Worm (Caenorhabditis elegans): ENCODE measurements around the gene C34H4.1.

DNA sequence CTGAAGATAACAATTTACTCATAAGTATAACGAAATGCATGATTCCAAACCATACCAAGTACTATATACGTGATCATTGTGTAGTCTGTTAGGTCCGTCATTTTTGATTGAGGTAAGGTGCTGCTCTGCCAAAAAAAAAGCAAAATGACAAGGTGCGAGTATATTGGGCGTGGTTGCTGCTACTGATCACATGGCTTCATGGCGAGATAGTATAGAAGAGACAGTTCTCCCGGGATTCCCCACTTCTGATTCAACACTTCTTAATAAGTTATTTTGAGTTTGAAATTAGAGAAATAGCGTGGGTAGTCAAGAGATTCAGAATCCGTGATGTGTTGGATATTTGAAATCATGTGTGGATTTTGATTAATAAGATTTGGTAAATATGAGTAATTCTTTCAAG, 34.2 kb upstream of the C34H4.1 start, which contains the start of gene K03H6.4:
- TF ChIP-seq ama-1 (optimal IDR thresholded peaks at IDR 0.05) (no peak), ceh-90 (tag; optimal IDR thresholded peaks at IDR 0.05) (no peak), ztf-4 (tag; optimal IDR thresholded peaks at IDR 0.05) (no peak), nhr-11 (tag; optimal IDR thresholded peaks at IDR 0.05) (no peak), lsy-2 (tag; optimal IDR thresholded peaks at IDR 0.05) (no peak), jun-1 (tag; optimal IDR thresholded peaks at IDR 0.05) (no peak), mep-1 (tag; optimal IDR thresholded peaks at IDR 0.05) (no peak), C04F5.9 (tag; optimal IDR thresholded peaks at IDR 0.05) (no peak), sptf-1 (tag; optimal IDR thresholded peaks at IDR 0.05) (no peak), lin-15B (tag; optimal IDR thresholded peaks at IDR 0.05) (no peak)

All from whole organism, L1 larva.